Worm (Caenorhabditis elegans) whole organism, L2 larva: ENCODE measurements around the gene F44E5.5.
A peak's percentile ranks its signal among the peaks of the same experiment; 100 is the strongest.

Experiments
- F13H6.1 ChIP-seq: sonication (generic microtip); optimal IDR thresholded peaks from 2 replicates; lab custom pipeline; 2016; ENCODE audit warnings: missing genetic modification characterization, missing compliant biosample characterization
- ZK546.5 ChIP-seq: sonication (generic microtip); optimal IDR thresholded peaks from 2 replicates; lab custom pipeline; 2017; ENCODE audit warnings: missing biosample characterization, missing genetic modification characterization
- alr-1 ChIP-seq: fragments of 150-350 bp; optimal IDR thresholded peaks from 2 replicates; lab custom pipeline; 2014; ENCODE audit warnings: missing biosample characterization, missing genetic modification characterization
- ama-1 ChIP-seq: fragments of 150-350 bp; optimal IDR thresholded peaks from 2 replicates; lab custom pipeline; 2018; ENCODE audit warnings: inconsistent platforms
- elt-1 ChIP-seq: fragments of 150-350 bp; optimal IDR thresholded peaks from 2 replicates; lab custom pipeline; 2014; ENCODE audit warnings: missing biosample characterization, missing genetic modification characterization
- lin-11 ChIP-seq: fragments of 150-350 bp; sonication (generic microtip); optimal IDR thresholded peaks from 2 replicates; lab custom pipeline; 2014; ENCODE audit warnings: missing biosample characterization, missing genetic modification characterization, inconsistent platforms, mixed read lengths
- skn-1 ChIP-seq: sonication (generic microtip); optimal IDR thresholded peaks from 2 replicates; lab custom pipeline; 2017; ENCODE audit warnings: missing biosample characterization, missing genetic modification characterization
- unc-62 ChIP-seq: fragments of 150-350 bp; optimal IDR thresholded peaks from 2 replicates; lab custom pipeline; 2014; ENCODE audit warnings: missing biosample characterization, missing genetic modification reagents, missing genetic modification characterization
- ztf-11 ChIP-seq: sonication (generic microtip); optimal IDR thresholded peaks from 2 replicates; lab custom pipeline; 2017; ENCODE audit warnings: missing biosample characterization, missing genetic modification characterization
- ztf-4 ChIP-seq: fragments of 150-350 bp; optimal IDR thresholded peaks from 2 replicates; lab custom pipeline; 2014; ENCODE audit warnings: missing biosample characterization, missing genetic modification characterization

DNA sequence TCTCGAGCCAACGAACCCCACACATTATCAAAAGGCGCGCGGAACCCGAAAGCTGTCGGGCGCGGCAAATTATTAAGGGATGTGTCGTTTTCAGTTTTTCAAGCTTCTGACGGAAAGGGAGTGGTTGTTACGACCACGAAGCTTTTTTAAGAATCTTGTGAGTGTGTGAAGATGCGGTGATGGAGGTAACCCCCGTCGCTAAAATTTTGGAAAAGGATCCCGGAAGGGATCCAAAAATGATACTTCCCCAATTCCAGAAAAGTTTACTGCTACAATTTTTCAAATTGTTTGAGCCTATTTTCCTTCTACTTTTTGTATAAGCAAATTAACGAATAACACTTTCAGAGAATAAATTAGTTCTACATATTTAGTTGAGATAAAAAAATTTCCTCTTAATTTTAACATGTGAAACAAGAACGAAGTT lies 2.8 kb upstream of the F44E5.5 start:
- TF ChIP-seq alr-1 (tag; lab: Kevin White, UChicago) (no peak), ZK546.5 (tag; lab: Kevin White, UChicago) (no peak), ama-1 (lab: Kevin White, UChicago) (peak; percentile 99), ztf-11 (tag; lab: Kevin White, UChicago) (no peak), unc-62 (no peak), skn-1 (peak; percentile 56), lin-11 (tag; lab: Kevin White, UChicago) (peak; percentile 45), ztf-4 (tag; lab: Kevin White, UChicago) (peak; percentile 98), F13H6.1 (tag; lab: Kevin White, UChicago) (peak; percentile 30), elt-1 (tag; lab: Kevin White, UChicago) (no peak)
